Worm (Caenorhabditis elegans): ENCODE data around the gene T25B9.12.
A peak's percentile ranks its signal among the peaks of the same experiment; 100 is the strongest.

T25B9.12 gene

ce11 chrIV:10782014-10782413 lies 16.9 kb downstream of the T25B9.12 start (continued):
- no peak for TF ChIP-seq jun-1 (tag; optimal IDR thresholded peaks at IDR 0.05)
- TF ChIP-seq elt-3 (tag; optimal IDR thresholded peaks at IDR 0.05) = peak in 2 of 3 experiments; percentile 43 to 69

ce11 chrIV:10784085-10784484 lies 18.9 kb downstream of the T25B9.12 start:
- peak; percentile 63 for TF ChIP-seq nhr-23 (tag; optimal IDR thresholded peaks at IDR 0.05)
- TF ChIP-seq nhr-43 (tag; optimal IDR thresholded peaks at IDR 0.05; ENCODE audit: poor library complexity, severe bottlenecking) = peak; percentile 69
- peak; percentile 38 for TF ChIP-seq nhr-25 (tag; optimal IDR thresholded peaks at IDR 0.05)
- no peak for TF ChIP-seq lsy-12 (tag; optimal IDR thresholded peaks at IDR 0.05)
- peak in 2 of 3 experiments; percentile 67 to 73 for TF ChIP-seq elt-3 (tag; optimal IDR thresholded peaks at IDR 0.05)

- no peak for TF ChIP-seq fkh-2 (tag; optimal IDR thresholded peaks at IDR 0.05)
- no peak for TF ChIP-seq elt-1 (tag; optimal IDR thresholded peaks at IDR 0.05)
- TF ChIP-seq ZK546.5 (tag; optimal IDR thresholded peaks at IDR 0.05) = no peak
- no peak for TF ChIP-seq nhr-237 (tag; optimal IDR thresholded peaks at IDR 0.05)
- no peak for TF ChIP-seq tbx-2 (tag; optimal IDR thresholded peaks at IDR 0.05)
- TF ChIP-seq nfya-1 (tag; optimal IDR thresholded peaks at IDR 0.05; ENCODE audit: insufficient read depth) = no peak
- no peak for TF ChIP-seq pha-4 (tag; optimal IDR thresholded peaks at IDR 0.05)
- no peak for TF ChIP-seq unc-39 (tag; optimal IDR thresholded peaks at IDR 0.05)
- TF ChIP-seq lsy-12 (tag; optimal IDR thresholded peaks at IDR 0.05) = no peak
- no peak for TF ChIP-seq pqm-1 (tag; optimal IDR thresholded peaks at IDR 0.05)
- no peak for TF ChIP-seq mml-1 (tag; optimal IDR thresholded peaks at IDR 0.05)
- no peak for TF ChIP-seq fkh-10 (GFP tag; optimal IDR thresholded peaks at IDR 0.05)
- TF ChIP-seq elt-2 (tag; optimal IDR thresholded peaks at IDR 0.05) = no peak
- no peak for TF ChIP-seq lin-15B (tag; optimal IDR thresholded peaks at IDR 0.05)
- TF ChIP-seq aly-2 (tag; optimal IDR thresholded peaks at IDR 0.05) = no peak
- no peak for TF ChIP-seq mdl-1 (tag; optimal IDR thresholded peaks at IDR 0.05)
- TF ChIP-seq ceh-16 (tag; optimal IDR thresholded peaks at IDR 0.05) = no peak
- TF ChIP-seq ceh-82 (tag; optimal IDR thresholded peaks at IDR 0.05) = no peak
These were observed 21.6 kb downstream of the T25B9.12 start, which contains the start of gene srd-7 for ce11 chrIV:10786731-10787130. Gene srd-7 (minus strand): TSS chrIV:10786831.

ce11 chrIV:10790353-10790752 lies 25.2 kb downstream of the T25B9.12 start, which contains the start of gene pept-2:
Gene pept-2 (plus strand): TSS chrIV:10790653.
- peak; percentile 31 for TF ChIP-seq nhr-25 (tag; optimal IDR thresholded peaks at IDR 0.05)
- TF ChIP-seq snpc-4 (tag; optimal IDR thresholded peaks at IDR 0.05) = no peak

ce11 chrIV:10795678-10796077 lies 30.5 kb downstream of the T25B9.12 start:
- TF ChIP-seq pqm-1 (tag; optimal IDR thresholded peaks at IDR 0.05) = peak; percentile 41
- peak; percentile 76 for TF ChIP-seq elt-2 (tag; optimal IDR thresholded peaks at IDR 0.05)
- TF ChIP-seq egl-27 (tag; optimal IDR thresholded peaks at IDR 0.05) = no peak
- peak; percentile 77 for TF ChIP-seq pha-4 (tag; optimal IDR thresholded peaks at IDR 0.05)
- TF ChIP-seq mdl-1 (tag; optimal IDR thresholded peaks at IDR 0.05) = no peak

- TF ChIP-seq pqm-1 (tag; optimal IDR thresholded peaks at IDR 0.05) (peak; percentile 56), elt-2 (tag; optimal IDR thresholded peaks at IDR 0.05) (peak; percentile 78), nhr-25 (tag; optimal IDR thresholded peaks at IDR 0.05) (no peak), nhr-76 (tag; optimal IDR thresholded peaks at IDR 0.05) (no peak), skn-1 (tag; optimal IDR thresholded peaks at IDR 0.05) (no peak)
These were observed 31.6 kb downstream of the T25B9.12 start for ce11 chrIV:10796707-10797106.

- TF ChIP-seq nhr-11 (tag; optimal IDR thresholded peaks at IDR 0.05) (no peak), elt-2 (tag; optimal IDR thresholded peaks at IDR 0.05) (peak; percentile 40), fkh-2 (tag; optimal IDR thresholded peaks at IDR 0.05) (no peak), pqm-1 (tag; optimal IDR thresholded peaks at IDR 0.05) (peak; percentile 30), snpc-4 (tag; optimal IDR thresholded peaks at IDR 0.05) (no peak), ceh-16 (tag; optimal IDR thresholded peaks at IDR 0.05) (no peak), ztf-4 (tag; optimal IDR thresholded peaks at IDR 0.05) (no peak)
These were observed 33.5 kb downstream of the T25B9.12 start for ce11 chrIV:10798604-10799003.

Data from whole organism, L3 larva.